Worm (Caenorhabditis elegans): ENCODE results near the gene taf-10.

taf-10 gene

ce11 chrV:4653093-4653492 is 33.8 kb upstream of the taf-10 start:
- no peak for TF ChIP-seq pqm-1 (tag; optimal IDR thresholded peaks at IDR 0.05)
- TF ChIP-seq lin-39 (tag; optimal IDR thresholded peaks at IDR 0.05) = no peak
- no peak for TF ChIP-seq sea-2 (GFP tag; optimal IDR thresholded peaks at IDR 0.05)

ce11 chrV:4653871-4654605 is 32.9 kb upstream of the taf-10 start, which contains the start of the genes col-139 and F41F3.1:
col-139 (minus strand) TSS chrV:4653971.
F41F3.1 (plus strand) TSS chrV:4654555.
- TF ChIP-seq pha-4 (tag; optimal IDR thresholded peaks at IDR 0.05) = no peak
- TF ChIP-seq mdl-1 (tag; optimal IDR thresholded peaks at IDR 0.05) = no peak
- TF ChIP-seq skn-1 (tag; optimal IDR thresholded peaks at IDR 0.05) = no peak
- no peak for TF ChIP-seq ZK546.5 (tag; optimal IDR thresholded peaks at IDR 0.05)
- TF ChIP-seq R02D3.7 (tag; optimal IDR thresholded peaks at IDR 0.05) = no peak
- TF ChIP-seq elt-1 (tag; optimal IDR thresholded peaks at IDR 0.05) = no peak

ce11 chrV:4655175-4655574 is 31.7 kb upstream of the taf-10 start, which contains the start of gene F41F3.9:
F41F3.9 (plus strand) TSS chrV:4655475.
- TF ChIP-seq fkh-10 (GFP tag; optimal IDR thresholded peaks at IDR 0.05) = no peak

ce11 chrV:4662400-4662799 is 24.5 kb upstream of the taf-10 start, which contains the start of gene srx-74:
srx-74 (minus strand) TSS chrV:4662500.
- no peak for TF ChIP-seq zag-1 (tag; optimal IDR thresholded peaks at IDR 0.05)
- no peak for TF ChIP-seq lsy-12 (tag; optimal IDR thresholded peaks at IDR 0.05)
- TF ChIP-seq nhr-11 (tag; optimal IDR thresholded peaks at IDR 0.05) = no peak
- TF ChIP-seq ceh-82 (tag; optimal IDR thresholded peaks at IDR 0.05) = no peak
- TF ChIP-seq ZK546.5 (tag; optimal IDR thresholded peaks at IDR 0.05) = no peak
- no peak for TF ChIP-seq daf-12 (tag; optimal IDR thresholded peaks at IDR 0.05)
- no peak for TF ChIP-seq R02D3.7 (tag; optimal IDR thresholded peaks at IDR 0.05)

ce11 chrV:4665651-4666050 is 21.3 kb upstream of the taf-10 start, which contains the start of gene srx-73:
srx-73 (minus strand) TSS chrV:4665751.
- TF ChIP-seq ztf-4 (tag; optimal IDR thresholded peaks at IDR 0.05) (no peak), nhr-28 (tag; optimal IDR thresholded peaks at IDR 0.05) (no peak), ceh-28 (tag; optimal IDR thresholded peaks at IDR 0.05) (no peak), nhr-11 (tag; optimal IDR thresholded peaks at IDR 0.05) (no peak), nhr-12 (tag; optimal IDR thresholded peaks at IDR 0.05) (no peak), nhr-67 (tag; optimal IDR thresholded peaks at IDR 0.05) (no peak), unc-39 (tag; optimal IDR thresholded peaks at IDR 0.05) (no peak), skn-1 (tag; optimal IDR thresholded peaks at IDR 0.05) (no peak)

- TF ChIP-seq ceh-28 (tag; optimal IDR thresholded peaks at IDR 0.05) = no peak
- TF ChIP-seq unc-62 (GFP tag; optimal IDR thresholded peaks at IDR 0.05) = no peak
- no peak for TF ChIP-seq ceh-16 (tag; optimal IDR thresholded peaks at IDR 0.05)
- TF ChIP-seq lin-15B (tag; optimal IDR thresholded peaks at IDR 0.05) = no peak
- no peak for TF ChIP-seq elt-3 (tag; optimal IDR thresholded peaks at IDR 0.05)
- TF ChIP-seq ztf-4 (tag; optimal IDR thresholded peaks at IDR 0.05) = no peak
- no peak for TF ChIP-seq tbx-2 (tag; optimal IDR thresholded peaks at IDR 0.05)
- no peak for TF ChIP-seq nhr-23 (tag; optimal IDR thresholded peaks at IDR 0.05)
- TF ChIP-seq nhr-77 (tag; optimal IDR thresholded peaks at IDR 0.05) = no peak
- no peak for TF ChIP-seq hmg-11 (tag; optimal IDR thresholded peaks at IDR 0.05)
- no peak for TF ChIP-seq mdl-1 (tag; optimal IDR thresholded peaks at IDR 0.05)
- TF ChIP-seq ama-1 (optimal IDR thresholded peaks at IDR 0.05) = no peak
- no peak for TF ChIP-seq pqm-1 (tag; optimal IDR thresholded peaks at IDR 0.05)
- no peak for TF ChIP-seq unc-39 (tag; optimal IDR thresholded peaks at IDR 0.05)
- TF ChIP-seq mml-1 (tag; optimal IDR thresholded peaks at IDR 0.05) = no peak
- no peak for TF ChIP-seq jun-1 (tag; optimal IDR thresholded peaks at IDR 0.05)
- no peak for TF ChIP-seq aly-2 (tag; optimal IDR thresholded peaks at IDR 0.05)
Observed at ce11 chrV:4667062-4667461, 19.8 kb upstream of the taf-10 start.
